Worm (Caenorhabditis elegans): Measurements from ENCODE around the gene srh-35.

DNA sequence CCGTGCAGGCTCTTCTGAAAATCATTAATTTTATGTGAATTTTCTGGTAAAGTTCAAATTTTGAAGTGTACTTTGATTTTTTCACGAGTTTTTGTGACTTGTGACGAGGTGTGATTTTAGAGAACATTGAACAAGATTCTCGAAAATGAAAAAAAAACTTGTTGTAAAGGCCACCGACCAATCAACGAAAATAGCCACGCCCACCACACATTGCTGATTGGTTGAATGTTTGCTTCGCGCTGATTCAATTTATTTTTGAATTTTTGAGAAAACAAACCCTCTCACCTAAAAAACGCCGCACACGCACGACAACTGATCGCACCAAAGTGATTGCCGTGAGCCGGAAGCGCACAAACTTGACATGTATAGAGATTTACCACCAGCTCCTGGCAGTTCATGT lies 33.8 kb upstream of the srh-35 start:
- TF ChIP-seq nhr-25 (tag; optimal IDR thresholded peaks at IDR 0.05), result no peak
- no peak for TF ChIP-seq nhr-23 (tag; optimal IDR thresholded peaks at IDR 0.05)
- no peak for TF ChIP-seq ama-1 (optimal IDR thresholded peaks at IDR 0.05)
- no peak for TF ChIP-seq blmp-1 (tag; optimal IDR thresholded peaks at IDR 0.05; ENCODE audit: insufficient read depth)
- TF ChIP-seq lsy-2 (tag; optimal IDR thresholded peaks at IDR 0.05), result no peak
- no peak for TF ChIP-seq zag-1 (tag; optimal IDR thresholded peaks at IDR 0.05)
- no peak for TF ChIP-seq lin-13 (GFP tag; optimal IDR thresholded peaks at IDR 0.05)
